Fruit fly (Drosophila melanogaster) whole organism, prepupa: Measurements from ENCODE around the gene Sodh2.

Experiments used
- Blimp-1 ChIP-seq: fragments of 200-800 bp; sonication (Bioruptor generic); optimal IDR thresholded peaks from 3 replicates; lab custom pipeline; 2017; ENCODE audit warnings: missing biosample characterization, missing genetic modification characterization, mild to moderate bottlenecking, moderate library complexity, missing genetic modification reagents
- CG11762 ChIP-seq: fragments of 200-800 bp; sonication (Bioruptor generic); optimal IDR thresholded peaks from 3 replicates; lab custom pipeline; 2016; ENCODE audit warnings: missing biosample characterization, missing genetic modification characterization; ENCODE audit not compliant: insufficient read depth
- CG11902 ChIP-seq: fragments of 200-800 bp; sonication (Bioruptor generic); optimal IDR thresholded peaks from 3 replicates; lab custom pipeline; 2016; ENCODE audit warnings: missing biosample characterization, missing genetic modification characterization
- CG15336 ChIP-seq: fragments of 200-800 bp; sonication (Bioruptor generic); IDR thresholded peaks from 2 replicates; pipeline ENCODE4 v1.3.6; 2022; ENCODE audit warnings: missing biosample characterization, missing genetic modification characterization
- CG1621 ChIP-seq: fragments of 200-800 bp; sonication (Bioruptor generic); optimal IDR thresholded peaks from 3 replicates; lab custom pipeline; 2018; ENCODE audit warnings: missing biosample characterization, mild to moderate bottlenecking, missing genetic modification characterization
- CG16779 ChIP-seq: fragments of 200-800 bp; sonication (Bioruptor generic); optimal IDR thresholded peaks from 3 replicates; lab custom pipeline; 2017; ENCODE audit warnings: missing biosample characterization, mild to moderate bottlenecking, missing genetic modification characterization
- CG31627 ChIP-seq: fragments of 200-800 bp; sonication (Bioruptor generic); optimal IDR thresholded peaks from 3 replicates; lab custom pipeline; 2016; ENCODE audit warnings: missing biosample characterization, missing genetic modification characterization
- CG32006 ChIP-seq: fragments of 200-800 bp; sonication (Bioruptor generic); optimal IDR thresholded peaks from 3 replicates; lab custom pipeline; 2017; ENCODE audit warnings: missing biosample characterization, mild to moderate bottlenecking, missing genetic modification characterization
- CG3919 ChIP-seq: fragments of 200-800 bp; sonication (Bioruptor generic); optimal IDR thresholded peaks from 3 replicates; lab custom pipeline; 2016; ENCODE audit warnings: missing biosample characterization, missing genetic modification characterization
- CG4318 ChIP-seq: fragments of 200-800 bp; sonication (Bioruptor generic); optimal IDR thresholded peaks from 3 replicates; lab custom pipeline; 2017; ENCODE audit warnings: missing biosample characterization, mild to moderate bottlenecking, missing genetic modification characterization
- CG6163 ChIP-seq: fragments of 200-800 bp; sonication (Bioruptor generic); IDR thresholded peaks from 3 replicates; pipeline ENCODE4 v1.3.6; 2022; ENCODE audit warnings: missing biosample characterization, missing genetic modification characterization
- CG6808 ChIP-seq: fragments of 200-800 bp; sonication (Bioruptor generic); optimal IDR thresholded peaks from 3 replicates; lab custom pipeline; 2017; ENCODE audit warnings: missing biosample characterization, missing genetic modification characterization, mild to moderate bottlenecking, moderate library complexity, missing genetic modification reagents
- CG6854 ChIP-seq: fragments of 200-800 bp; sonication (Bioruptor generic); optimal IDR thresholded peaks from 2 replicates; lab custom pipeline; 2017; ENCODE audit warnings: missing biosample characterization, mild to moderate bottlenecking, missing genetic modification characterization
- CG7368 ChIP-seq: fragments of 200-800 bp; sonication (Bioruptor generic); optimal IDR thresholded peaks from 3 replicates; lab custom pipeline; 2016; ENCODE audit warnings: missing biosample characterization, missing genetic modification characterization
- Eip78C ChIP-seq: fragments of 200-800 bp; sonication (Bioruptor generic); peaks from one replicate; lab custom pipeline; 2016; ENCODE audit warnings: missing biosample characterization, missing genetic modification characterization
- Ets21C ChIP-seq: fragments of 200-800 bp; sonication (Bioruptor generic); optimal IDR thresholded peaks from 3 replicates; lab custom pipeline; 2016; ENCODE audit warnings: missing biosample characterization, missing genetic modification characterization
- Gug ChIP-seq: fragments of 200-800 bp; sonication (Bioruptor generic); IDR thresholded peaks from 2 replicates; pipeline ENCODE4 v1.3.6; 2022; ENCODE audit warnings: missing biosample characterization, missing genetic modification characterization
- Hr39 ChIP-seq: fragments of 200-800 bp; sonication (Bioruptor generic); optimal IDR thresholded peaks from 2 replicates; lab custom pipeline; 2016; ENCODE audit warnings: missing biosample characterization, missing genetic modification characterization
- Hr4 ChIP-seq: fragments of 200-800 bp; sonication (Bioruptor generic); optimal IDR thresholded peaks from 3 replicates; lab custom pipeline; 2016; ENCODE audit warnings: missing biosample characterization, missing genetic modification characterization
- Met ChIP-seq: fragments of 200-800 bp; sonication (Bioruptor generic); optimal IDR thresholded peaks from 3 replicates; lab custom pipeline; 2016; ENCODE audit warnings: missing biosample characterization, missing genetic modification characterization
- OdsH ChIP-seq: fragments of 200-800 bp; sonication (Bioruptor generic); optimal IDR thresholded peaks from 3 replicates; lab custom pipeline; 2016; ENCODE audit warnings: missing biosample characterization, missing genetic modification characterization
- Sox14 ChIP-seq: fragments of 200-800 bp; sonication (Bioruptor generic); optimal IDR thresholded peaks from 3 replicates; lab custom pipeline; 2016; ENCODE audit warnings: missing biosample characterization, missing genetic modification characterization
- Sox15 ChIP-seq: fragments of 200-800 bp; sonication (Bioruptor generic); optimal IDR thresholded peaks from 3 replicates; lab custom pipeline; 2016; ENCODE audit warnings: missing biosample characterization, missing genetic modification characterization
- achi ChIP-seq: fragments of 200-800 bp; sonication (Bioruptor generic); optimal IDR thresholded peaks from 3 replicates; lab custom pipeline; 2016; ENCODE audit warnings: missing biosample characterization, missing genetic modification characterization
- dsx ChIP-seq: fragments of 200-800 bp; optimal IDR thresholded peaks from 3 replicates; lab custom pipeline; 2019; ENCODE audit warnings: missing biosample characterization, mild to moderate bottlenecking, missing genetic modification characterization, moderate library complexity; ENCODE audit not compliant: poor library complexity, severe bottlenecking
- eg ChIP-seq: fragments of 200-800 bp; sonication (Bioruptor generic); IDR thresholded peaks from 3 replicates; pipeline ENCODE4 v1.3.6; 2022; ENCODE audit warnings: missing biosample characterization, missing genetic modification characterization
- esn ChIP-seq: fragments of 200-800 bp; sonication (Bioruptor generic); optimal IDR thresholded peaks from 2 replicates; lab custom pipeline; 2016; ENCODE audit warnings: missing biosample characterization, mild to moderate bottlenecking, missing genetic modification characterization, moderate library complexity
- fkh ChIP-seq: fragments of 200-800 bp; sonication (Bioruptor generic); optimal IDR thresholded peaks from 3 replicates; lab custom pipeline; 2017; ENCODE audit warnings: missing biosample characterization, mild to moderate bottlenecking, missing genetic modification characterization, moderate library complexity
- lz ChIP-seq: fragments of 200-800 bp; sonication (Bioruptor generic); optimal IDR thresholded peaks from 3 replicates; lab custom pipeline; 2016; ENCODE audit warnings: missing biosample characterization, missing genetic modification characterization
- net ChIP-seq: fragments of 200-800 bp; sonication (Bioruptor generic); optimal IDR thresholded peaks from 3 replicates; lab custom pipeline; 2016; ENCODE audit warnings: missing biosample characterization, missing genetic modification characterization
- spab ChIP-seq: fragments of 200-800 bp; sonication (Bioruptor generic); optimal IDR thresholded peaks from 2 replicates; lab custom pipeline; 2017; ENCODE audit warnings: missing biosample characterization, mild to moderate bottlenecking, missing genetic modification characterization, missing genetic modification reagents
- ss ChIP-seq, 2 experiments: fragments of 200-800 bp; sonication (Bioruptor generic); optimal IDR thresholded peaks; 2 replicates in 1 of 2; 3 replicates in 1 of 2; lab custom pipeline; 2017 to 2018; ENCODE audit warnings: mild to moderate bottlenecking in 2 of 2, missing biosample characterization in 2 of 2, missing genetic modification characterization in 2 of 2, moderate library complexity in 1 of 2
- svp ChIP-seq: fragments of 200-800 bp; sonication (Bioruptor generic); peaks from one replicate; lab custom pipeline; 2016; ENCODE audit warnings: missing biosample characterization, missing genetic modification characterization
- topi ChIP-seq: fragments of 200-800 bp; sonication (Bioruptor generic); optimal IDR thresholded peaks from 3 replicates; lab custom pipeline; 2016; ENCODE audit warnings: missing biosample characterization, missing genetic modification characterization
- vri ChIP-seq: fragments of 200-800 bp; sonication (Bioruptor generic); optimal IDR thresholded peaks from 3 replicates; lab custom pipeline; 2016; ENCODE audit warnings: missing biosample characterization, mild to moderate bottlenecking, missing genetic modification characterization

Sodh2 gene

dm6 chr3R:10862773-10863445 is 13.3 kb upstream of the Sodh2 start, which contains the start of gene CG6574:
CG6574 (minus strand) TSS chr3R:10862988.
- TF ChIP-seq Ets21C (GFP tag; lab: Kevin White, UChicago) (no peak), esn (peak; percentile 43), CG11762 (GFP tag; lab: Kevin White, UChicago) (peak; percentile 20), vri (GFP tag; lab: Kevin White, UChicago) (peak; percentile 79), svp (GFP tag; lab: Kevin White, UChicago) (no peak), Eip78C (GFP tag; lab: Kevin White, UChicago) (peak; percentile 74), CG7368 (GFP tag; lab: Kevin White, UChicago) (peak; percentile 30), CG6163 (GFP tag; lab: Robert Waterston, UW) (peak; percentile 32; the same call in 2 of the 3 replicates), CG1621 (tag; lab: Kevin White, UChicago) (no peak), topi (peak; percentile 7), spab (GFP tag; lab: Kevin White, UChicago) (no peak), achi (GFP tag; lab: Kevin White, UChicago) (peak; percentile 20), net (peak; percentile 3), Sox14 (peak; percentile 7), lz (GFP tag; lab: Kevin White, UChicago) (peak; percentile 18), CG6854 (no peak), eg (peak; percentile 61; the same call in 1 of the 3 replicates), CG31627 (GFP tag; lab: Kevin White, UChicago) (peak; percentile 20), fkh (peak; percentile 77)

- TF ChIP-seq CG32006 (peak; percentile 47), Hr4 (GFP tag; lab: Kevin White, UChicago) (peak; percentile 27), Hr39 (GFP tag; lab: Kevin White, UChicago) (peak; percentile 11), Eip78C (GFP tag; lab: Kevin White, UChicago) (peak; percentile 36), Gug (GFP tag; lab: Robert Waterston, UW) (no peak), CG4318 (GFP tag; lab: Kevin White, UChicago) (no peak), CG15336 (GFP tag; lab: Robert Waterston, UW) (no peak), Sox14 (no peak), Met (GFP tag; lab: Kevin White, UChicago) (no peak), CG6808 (no peak), CG11902 (GFP tag; lab: Kevin White, UChicago) (no peak), OdsH (GFP tag; lab: Kevin White, UChicago) (no peak), CG3919 (no peak)
Measured at dm6 chr3R:10863446-10863819, 12.8 kb upstream of the Sodh2 start.

dm6 chr3R:10863956-10864355 is 12.2 kb upstream of the Sodh2 start:
- no peak for TF ChIP-seq Blimp-1 (GFP tag; lab: Kevin White, UChicago)
- TF ChIP-seq dsx (GFP tag; lab: Kevin White, UChicago) = no peak
- no peak for TF ChIP-seq OdsH (GFP tag; lab: Kevin White, UChicago)

- TF ChIP-seq esn (peak; percentile 10), Sox14 (peak; percentile 58), Sox15 (GFP tag; lab: Kevin White, UChicago) (no peak), CG15336 (GFP tag; lab: Robert Waterston, UW) (peak; percentile 9; the same call in 1 of the 2 replicates), fkh (peak; percentile 63), CG6854 (no peak), CG16779 (no peak), eg (0 out of 3 replicates have a peak, but pooled peaks have one; percentile 6), ss (GFP tag; optimal IDR thresholded peaks at IDR 0.05; lab: Kevin White, UChicago) (peak in 1 of 2 experiments; percentile 14), net (peak; percentile 31)
Measured at dm6 chr3R:10868427-10868962, 7.7 kb upstream of the Sodh2 start, which contains the start of the genes SelR and Tsp86D. SelR (minus strand) TSS chr3R:10868642. Tsp86D (plus strand) TSS chr3R:10868708.
